Worm (Caenorhabditis elegans) whole organism, young adult: ENCODE data around the gene C45G9.9.
"Not testable (repeated sequence)": the region's sequence is repeated elsewhere in the genome, so short reads cannot be mapped to it uniquely, and the experiment has no call there.

Experiments
- akir-1 ChIP-seq: fragments of 200-800 bp; sonication (Bioruptor generic); optimal IDR thresholded peaks from 2 replicates; lab custom pipeline; 2018; ENCODE audit warnings: mild to moderate bottlenecking, missing genetic modification characterization, moderate library complexity, missing compliant biosample characterization
- ama-1 ChIP-seq, 3 experiments: fragments of 150-350 bp in 1 of 3; sonication (generic microtip) in 2 of 3; optimal IDR thresholded peaks; 2 replicates each; lab custom pipeline; 2014 to 2018; ENCODE audit warnings: missing biosample characterization in 2 of 3, missing genetic modification characterization in 2 of 3, missing genetic modification reagents in 2 of 3
- attf-3 ChIP-seq: fragments of 200-800 bp; sonication (Bioruptor generic); conservative IDR thresholded peaks from 2 replicates; pipeline ENCODE4 v1.3.6; 2022; ENCODE audit warnings: missing genetic modification reagents, missing genetic modification characterization, missing compliant biosample characterization
- attf-5 ChIP-seq: fragments of 200-800 bp; sonication (Bioruptor generic); optimal IDR thresholded peaks from 2 replicates; lab custom pipeline; 2018; ENCODE audit warnings: mild to moderate bottlenecking, missing genetic modification characterization, missing compliant biosample characterization
- cebp-1 ChIP-seq, 2 experiments: fragments of 200-800 bp in 1 of 2; sonication (Bioruptor generic) in 1 of 2; sonication (generic microtip) in 1 of 2; IDR thresholded peaks in 1 of 2; optimal IDR thresholded peaks in 1 of 2; 2 replicates each; pipeline versions ENCODE4 v1.3.6 to Lab custom; 2017 to 2022; ENCODE audit warnings: missing compliant biosample characterization in 2 of 2, missing genetic modification characterization in 2 of 2, mild to moderate bottlenecking in 1 of 2, missing genetic modification reagents in 1 of 2, moderate library complexity in 1 of 2
- ceh-79 ChIP-seq: sonication (generic microtip); optimal IDR thresholded peaks from 2 replicates; lab custom pipeline; 2017; ENCODE audit warnings: mild to moderate bottlenecking, missing genetic modification characterization, missing compliant biosample characterization
- egl-44 ChIP-seq: fragments of 200-800 bp; sonication (Bioruptor generic); IDR thresholded peaks from 2 replicates; pipeline ENCODE4 v1.3.6; 2022; ENCODE audit warnings: missing genetic modification reagents, missing genetic modification characterization, missing compliant biosample characterization
- lin-26 ChIP-seq: fragments of 200-800 bp; sonication (Bioruptor generic); IDR thresholded peaks from 2 replicates; pipeline ENCODE4 v1.3.6; 2022; ENCODE audit warnings: missing genetic modification reagents, missing genetic modification characterization, missing compliant biosample characterization
- mel-28 ChIP-seq: sonication (generic microtip); optimal IDR thresholded peaks from 2 replicates; lab custom pipeline; 2016; ENCODE audit warnings: borderline replicate concordance, mild to moderate bottlenecking, missing genetic modification characterization, missing compliant biosample characterization
- pha-4 ChIP-seq: fragments of 150-350 bp; sonication (generic microtip); optimal IDR thresholded peaks from 2 replicates; lab custom pipeline; 2014; ENCODE audit warnings: missing biosample characterization, missing genetic modification reagents, missing genetic modification characterization
- repo-1 ChIP-seq: sonication (generic microtip); optimal IDR thresholded peaks from 2 replicates; lab custom pipeline; 2017; ENCODE audit warnings: mild to moderate bottlenecking, missing genetic modification characterization, missing compliant biosample characterization
- sea-2 ChIP-seq: fragments of 200-800 bp; sonication (Bioruptor generic); IDR thresholded peaks from 2 replicates; pipeline ENCODE4 v1.3.6; 2022; ENCODE audit warnings: missing genetic modification characterization, missing compliant biosample characterization
- snpc-1.1 ChIP-seq: sonication (generic microtip); optimal IDR thresholded peaks from 2 replicates; lab custom pipeline; 2017; ENCODE audit warnings: missing genetic modification characterization, mild to moderate bottlenecking, missing compliant biosample characterization, antibody characterized with exemption, moderate library complexity, missing genotype, missing genetic modification reagents; ENCODE audit not compliant: insufficient read depth

DNA sequence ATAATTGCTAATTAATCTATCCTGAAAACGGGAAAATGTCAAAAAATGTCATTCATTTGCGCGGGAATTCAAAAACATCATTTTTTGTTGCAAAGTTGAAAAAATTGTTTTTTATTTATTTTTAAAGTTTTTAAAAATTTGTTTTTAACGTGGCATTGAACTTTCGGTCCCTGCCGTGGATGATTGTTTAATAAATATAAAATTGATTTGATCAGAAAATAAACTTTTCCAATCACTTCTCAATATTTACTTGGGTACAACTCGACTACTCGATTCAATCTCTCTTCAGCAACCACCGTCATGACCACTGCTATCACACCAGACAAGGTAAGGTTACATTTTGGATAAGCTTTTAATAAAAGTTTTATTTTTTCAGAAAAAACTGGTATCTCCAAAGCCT lies 6.8 kb upstream of the C45G9.9 start, which contains the start of gene C45G9.4:
- not testable (repeated sequence) for TF ChIP-seq snpc-1.1 (tag; lab: Kevin White, UChicago); egl-44 (GFP tag; lab: Robert Waterston, UW); ceh-79 (tag; lab: Kevin White, UChicago); mel-28; sea-2; ama-1 (optimal IDR thresholded peaks at IDR 0.05; lab: Kevin White, UChicago); ama-1 (GFP tag; optimal IDR thresholded peaks at IDR 0.05; lab: Kevin White, UChicago); pha-4 (tag; lab: Kevin White, UChicago); cebp-1 (GFP tag; IDR thresholded peaks at IDR 0.05; lab: Robert Waterston, UW); cebp-1 (tag; optimal IDR thresholded peaks at IDR 0.05; lab: Kevin White, UChicago); attf-5 (GFP tag; lab: Kevin White, UChicago); attf-3 (GFP tag; lab: Robert Waterston, UW); lin-26 (GFP tag; lab: Robert Waterston, UW); akir-1 (GFP tag; lab: Kevin White, UChicago); repo-1 (tag; lab: Kevin White, UChicago)
